Worm (Caenorhabditis elegans) whole organism, L4/young adult: Measurements from ENCODE around the gene C33D3.3.

Source experiments
- W03F9.2 ChIP-seq: fragments of 150-350 bp; optimal IDR thresholded peaks from 2 replicates; lab custom pipeline; 2014; ENCODE audit warnings: missing biosample characterization, missing genetic modification characterization
- dao-5 ChIP-seq: sonication (generic microtip); optimal IDR thresholded peaks from 2 replicates; lab custom pipeline; 2016; ENCODE audit warnings: missing genotype, missing genetic modification characterization, moderate library complexity, missing compliant biosample characterization

- TF ChIP-seq dao-5 (tag; lab: Kevin White, UChicago), result no peak
- no peak for TF ChIP-seq W03F9.2 (tag; lab: Kevin White, UChicago)
These were observed 4.4 kb upstream of the C33D3.3 start, which contains the start of gene elt-2 for ce11 chrX:10480563-10481290.
